Worm (Caenorhabditis elegans): ENCODE data around the gene ZK512.7.

ZK512.7 gene

ce11 chrIII:9125789-9126304 is 12.7 kb downstream of the ZK512.7 start, which contains the start of gene sec-16A.1:
Gene sec-16A.1 (plus strand): TSS chrIII:9125839.
- TF ChIP-seq cog-1 (tag; optimal IDR thresholded peaks at IDR 0.05): no peak
- TF ChIP-seq T22C8.4 (GFP tag; IDR thresholded peaks at IDR 0.05): no peak
- TF ChIP-seq tab-1 (GFP tag; IDR thresholded peaks at IDR 0.05): no peak
- TF ChIP-seq flt-1 (GFP tag; IDR thresholded peaks at IDR 0.05): no peak
- TF ChIP-seq ztf-23 (GFP tag; IDR thresholded peaks at IDR 0.05): no peak
- no peak for TF ChIP-seq ztf-29 (GFP tag; IDR thresholded peaks at IDR 0.05)
- TF ChIP-seq med-1 (GFP tag; optimal IDR thresholded peaks at IDR 0.05; ENCODE audit: insufficient read depth): no peak
- no peak for TF ChIP-seq ref-1 (GFP tag; conservative IDR thresholded peaks at IDR 0.05)
- TF ChIP-seq klf-2 (GFP tag; conservative IDR thresholded peaks at IDR 0.05): no peak

ce11 chrIII:9118921-9119606 is 19.4 kb downstream of the ZK512.7 start, which contains the start of gene ced-11:
Gene ced-11 (plus strand): TSS chrIII:9119556.
- TF ChIP-seq ztf-29 (GFP tag; IDR thresholded peaks at IDR 0.05) (no peak), flt-1 (GFP tag; IDR thresholded peaks at IDR 0.05) (no peak), med-1 (GFP tag; optimal IDR thresholded peaks at IDR 0.05; ENCODE audit: insufficient read depth) (no peak), tab-1 (GFP tag; IDR thresholded peaks at IDR 0.05) (no peak), ref-1 (GFP tag; conservative IDR thresholded peaks at IDR 0.05) (no peak), klf-2 (GFP tag; conservative IDR thresholded peaks at IDR 0.05) (no peak), T22C8.4 (GFP tag; IDR thresholded peaks at IDR 0.05) (no peak), cog-1 (tag; optimal IDR thresholded peaks at IDR 0.05) (no peak), ztf-23 (GFP tag; IDR thresholded peaks at IDR 0.05) (no peak)

- no peak for TF ChIP-seq med-1 (GFP tag; optimal IDR thresholded peaks at IDR 0.05; ENCODE audit: insufficient read depth)
- TF ChIP-seq T22C8.4 (GFP tag; IDR thresholded peaks at IDR 0.05): no peak
- TF ChIP-seq ref-1 (GFP tag; conservative IDR thresholded peaks at IDR 0.05): no peak
- TF ChIP-seq ztf-23 (GFP tag; IDR thresholded peaks at IDR 0.05): no peak
- TF ChIP-seq tab-1 (GFP tag; IDR thresholded peaks at IDR 0.05): no peak
- no peak for TF ChIP-seq ztf-29 (GFP tag; IDR thresholded peaks at IDR 0.05)
- no peak for TF ChIP-seq cog-1 (tag; optimal IDR thresholded peaks at IDR 0.05)
- no peak for TF ChIP-seq klf-2 (GFP tag; conservative IDR thresholded peaks at IDR 0.05)
- no peak for TF ChIP-seq flt-1 (GFP tag; IDR thresholded peaks at IDR 0.05)
Observed at ce11 chrIII:9118314-9118850, 20.1 kb downstream of the ZK512.7 start, which contains the start of gene grl-11. Gene grl-11 (minus strand): TSS chrIII:9118364.

ce11 chrIII:9115745-9116144 is 22.8 kb downstream of the ZK512.7 start:
- TF ChIP-seq ref-1 (GFP tag; conservative IDR thresholded peaks at IDR 0.05): no peak
- no peak for TF ChIP-seq ztf-23 (GFP tag; IDR thresholded peaks at IDR 0.05)
- TF ChIP-seq T22C8.4 (GFP tag; IDR thresholded peaks at IDR 0.05): no peak
- TF ChIP-seq ztf-29 (GFP tag; IDR thresholded peaks at IDR 0.05): no peak
- TF ChIP-seq klf-2 (GFP tag; conservative IDR thresholded peaks at IDR 0.05): no peak
- TF ChIP-seq med-1 (GFP tag; optimal IDR thresholded peaks at IDR 0.05; ENCODE audit: insufficient read depth): no peak
- no peak for TF ChIP-seq tab-1 (GFP tag; IDR thresholded peaks at IDR 0.05)
- no peak for TF ChIP-seq cog-1 (tag; optimal IDR thresholded peaks at IDR 0.05)
- no peak for TF ChIP-seq flt-1 (GFP tag; IDR thresholded peaks at IDR 0.05)

- TF ChIP-seq ztf-23 (GFP tag; IDR thresholded peaks at IDR 0.05) (no peak), cog-1 (tag; optimal IDR thresholded peaks at IDR 0.05) (no peak), ref-1 (GFP tag; conservative IDR thresholded peaks at IDR 0.05) (no peak)
Observed at ce11 chrIII:9114649-9115048, 23.9 kb downstream of the ZK512.7 start, which contains the start of gene ZK512.1. Gene ZK512.1 (plus strand): TSS chrIII:9114949.

- no peak for TF ChIP-seq klf-2 (GFP tag; conservative IDR thresholded peaks at IDR 0.05)
- TF ChIP-seq flt-1 (GFP tag; IDR thresholded peaks at IDR 0.05): peak; percentile 44; the same call in 1 of the 2 replicates
- no peak for TF ChIP-seq T22C8.4 (GFP tag; IDR thresholded peaks at IDR 0.05)
- TF ChIP-seq tab-1 (GFP tag; IDR thresholded peaks at IDR 0.05): no peak
- TF ChIP-seq ref-1 (GFP tag; conservative IDR thresholded peaks at IDR 0.05): no peak
Observed at ce11 chrIII:9114076-9114475, 24.4 kb downstream of the ZK512.7 start.

ce11 chrIII:9112479-9112878 is 26.0 kb downstream of the ZK512.7 start:
- TF ChIP-seq flt-1 (GFP tag; IDR thresholded peaks at IDR 0.05) (no peak), ztf-29 (GFP tag; IDR thresholded peaks at IDR 0.05) (no peak), tab-1 (GFP tag; IDR thresholded peaks at IDR 0.05) (peak; percentile 55; the same call in 1 of the 2 replicates), klf-2 (GFP tag; conservative IDR thresholded peaks at IDR 0.05) (no peak), T22C8.4 (GFP tag; IDR thresholded peaks at IDR 0.05) (no peak), med-1 (GFP tag; optimal IDR thresholded peaks at IDR 0.05; ENCODE audit: insufficient read depth) (no peak), cog-1 (tag; optimal IDR thresholded peaks at IDR 0.05) (no peak)

ce11 chrIII:9110914-9111313 is 27.6 kb downstream of the ZK512.7 start:
- TF ChIP-seq ztf-29 (GFP tag; IDR thresholded peaks at IDR 0.05): peak; percentile 28; the same call in 1 of the 2 replicates
- TF ChIP-seq T22C8.4 (GFP tag; IDR thresholded peaks at IDR 0.05): 0 out of 2 replicates have a peak, but pooled peaks have one; percentile 34
- 0 out of 2 replicates have a peak, but pooled peaks have one; percentile 43 for TF ChIP-seq klf-2 (GFP tag; conservative IDR thresholded peaks at IDR 0.05)
- peak; percentile 87 for TF ChIP-seq flt-1 (GFP tag; IDR thresholded peaks at IDR 0.05)
- 0 out of 2 replicates have a peak, but pooled peaks have one; percentile 49 for TF ChIP-seq ztf-23 (GFP tag; IDR thresholded peaks at IDR 0.05)

- TF ChIP-seq T22C8.4 (GFP tag; IDR thresholded peaks at IDR 0.05) (no peak), ztf-29 (GFP tag; IDR thresholded peaks at IDR 0.05) (no peak), tab-1 (GFP tag; IDR thresholded peaks at IDR 0.05) (no peak), ztf-23 (GFP tag; IDR thresholded peaks at IDR 0.05) (no peak), klf-2 (GFP tag; conservative IDR thresholded peaks at IDR 0.05) (no peak), med-1 (GFP tag; optimal IDR thresholded peaks at IDR 0.05; ENCODE audit: insufficient read depth) (no peak), cog-1 (tag; optimal IDR thresholded peaks at IDR 0.05) (no peak), flt-1 (GFP tag; IDR thresholded peaks at IDR 0.05) (no peak), ref-1 (GFP tag; conservative IDR thresholded peaks at IDR 0.05) (no peak)
Observed at ce11 chrIII:9110270-9110669, 28.2 kb downstream of the ZK512.7 start.
